Worm (Caenorhabditis elegans) whole organism, early embryonic: ENCODE measurements around the gene K07H8.8.

Experiments used
- B0310.2 ChIP-seq: sonication (generic microtip); optimal IDR thresholded peaks from 2 replicates; lab custom pipeline; 2016; ENCODE audit warnings: mild to moderate bottlenecking, missing genetic modification characterization, missing compliant biosample characterization
- F13C5.2 ChIP-seq: sonication (generic microtip); optimal IDR thresholded peaks from 2 replicates; lab custom pipeline; 2017; ENCODE audit warnings: mild to moderate bottlenecking, missing genetic modification characterization, inconsistent platforms, missing compliant biosample characterization
- aly-1 ChIP-seq: sonication (generic microtip); optimal IDR thresholded peaks from 2 replicates; lab custom pipeline; 2016; ENCODE audit warnings: missing genetic modification characterization, missing compliant biosample characterization
- ama-1 ChIP-seq: fragments of 150-350 bp; optimal IDR thresholded peaks from 2 replicates; lab custom pipeline; 2014
- ceh-13 ChIP-seq: fragments of 200-800 bp; sonication (Bioruptor generic); optimal IDR thresholded peaks from 2 replicates; lab custom pipeline; 2018; ENCODE audit warnings: mild to moderate bottlenecking, missing genetic modification characterization, missing compliant biosample characterization
- ceh-36 ChIP-seq: sonication (generic microtip); optimal IDR thresholded peaks from 2 replicates; lab custom pipeline; 2016; ENCODE audit warnings: missing genetic modification characterization, inconsistent platforms, missing compliant biosample characterization
- ets-7 ChIP-seq: sonication (generic microtip); optimal IDR thresholded peaks from 2 replicates; lab custom pipeline; 2016; ENCODE audit warnings: missing genotype, missing genetic modification characterization, missing compliant biosample characterization
- flt-1 ChIP-seq: fragments of 200-800 bp; sonication (Bioruptor generic); IDR thresholded peaks from 2 replicates; pipeline ENCODE4 v1.3.6; 2022; ENCODE audit warnings: missing genetic modification characterization, missing compliant biosample characterization
- hmbx-1 ChIP-seq: sonication (generic microtip); optimal IDR thresholded peaks from 2 replicates; lab custom pipeline; 2016; ENCODE audit warnings: mild to moderate bottlenecking, missing genetic modification characterization, missing compliant biosample characterization
- hmg-4 ChIP-seq: fragments of 200-800 bp; sonication (Bioruptor generic); optimal IDR thresholded peaks from 2 replicates; lab custom pipeline; 2018; ENCODE audit warnings: mild to moderate bottlenecking, missing genetic modification characterization, missing compliant biosample characterization
- hnd-1 ChIP-seq: sonication (generic microtip); optimal IDR thresholded peaks from 2 replicates; lab custom pipeline; 2016; ENCODE audit warnings: missing genetic modification characterization, missing compliant biosample characterization
- pes-1 ChIP-seq: fragments of 200-800 bp; sonication (Bioruptor generic); IDR thresholded peaks from 2 replicates; pipeline ENCODE4 v1.3.6; 2022; ENCODE audit warnings: missing genetic modification reagents, missing genetic modification characterization, missing compliant biosample characterization
- scrt-1 ChIP-seq: fragments of 200-800 bp; sonication (Bioruptor generic); IDR thresholded peaks from 2 replicates; pipeline ENCODE4 v1.3.6; 2022; ENCODE audit warnings: missing genetic modification characterization, missing compliant biosample characterization
- sea-1 ChIP-seq: fragments of 200-800 bp; sonication (Bioruptor generic); conservative IDR thresholded peaks from 2 replicates; pipeline ENCODE4 v1.3.6; 2022; ENCODE audit warnings: missing genetic modification characterization, missing compliant biosample characterization
- tbx-11 ChIP-seq: fragments of 200-800 bp; sonication (Bioruptor generic); IDR thresholded peaks from 2 replicates; pipeline ENCODE4 v1.3.6; 2022; ENCODE audit warnings: missing genetic modification characterization, missing compliant biosample characterization
- tbx-37 ChIP-seq: fragments of 200-800 bp; sonication (Bioruptor generic); conservative IDR thresholded peaks from 2 replicates; pipeline ENCODE4 v1.3.6; 2022; ENCODE audit warnings: missing genetic modification reagents, missing genetic modification characterization, missing compliant biosample characterization
- tra-4 ChIP-seq: sonication (generic microtip); optimal IDR thresholded peaks from 2 replicates; lab custom pipeline; 2017; ENCODE audit warnings: missing genetic modification characterization, missing compliant biosample characterization

The K07H8.8 gene

DNA sequence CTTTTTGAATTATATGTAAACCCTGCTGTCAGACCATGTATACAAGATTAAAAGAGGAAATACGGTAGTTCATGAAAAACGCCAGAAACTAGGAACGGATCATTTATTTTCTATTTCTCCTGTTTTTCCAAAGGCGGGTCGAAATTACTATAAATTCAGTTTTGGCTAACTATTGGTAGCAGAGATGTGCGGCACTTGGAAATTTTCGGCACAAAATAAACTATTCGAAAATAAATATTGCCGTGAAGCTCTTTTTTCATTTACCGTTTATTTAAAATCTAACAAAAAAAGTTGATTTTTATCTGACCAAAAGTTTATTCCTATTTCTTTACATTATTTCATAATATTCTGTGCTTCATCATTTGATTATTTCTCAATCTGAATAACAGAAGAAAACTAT lies 24.1 kb downstream of the K07H8.8 start, which contains the start of gene T09A12.1:
TSS of gene T09A12.1 (plus strand) at position 301 of the 400 bp plus-strand sequence.
- TF ChIP-seq scrt-1 (GFP tag; lab: Robert Waterston, UW) (no peak), ceh-36 (tag; lab: Kevin White, UChicago) (no peak), F13C5.2 (tag; lab: Kevin White, UChicago) (no peak), ets-7 (no peak), tbx-11 (GFP tag; lab: Robert Waterston, UW) (no peak), ama-1 (no peak), flt-1 (GFP tag; lab: Robert Waterston, UW) (no peak), hmbx-1 (tag; lab: Kevin White, UChicago) (no peak), hnd-1 (tag; lab: Kevin White, UChicago) (no peak), tbx-37 (no peak), aly-1 (tag; lab: Kevin White, UChicago) (no peak), sea-1 (no peak), hmg-4 (GFP tag; lab: Kevin White, UChicago) (no peak), pes-1 (no peak), ceh-13 (GFP tag; lab: Kevin White, UChicago) (no peak), tra-4 (tag; lab: Kevin White, UChicago) (no peak)

DNA sequence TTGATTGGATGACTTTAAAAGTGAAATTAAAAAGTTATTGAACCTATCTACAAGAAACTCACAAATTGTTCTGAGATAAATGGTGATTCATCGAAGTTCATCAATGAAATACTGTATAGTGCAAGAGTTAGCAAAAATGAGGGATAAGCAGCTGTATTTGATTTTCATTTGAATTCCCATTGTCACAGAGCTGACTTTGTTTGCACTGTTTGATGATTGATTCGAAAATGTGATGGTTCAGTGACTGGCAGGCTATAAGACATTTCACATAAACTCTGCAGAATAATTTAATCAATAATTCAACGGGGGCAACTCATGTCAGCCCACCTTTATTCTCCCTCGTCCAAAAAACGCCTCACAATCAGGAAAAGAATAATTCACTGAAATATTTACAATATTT lies 24.6 kb downstream of the K07H8.8 start, which contains the start of gene T09A12.8:
TSS of gene T09A12.8 (minus strand) at position 101 of the 400 bp plus-strand sequence.
- TF ChIP-seq ets-7 (no peak), aly-1 (tag; lab: Kevin White, UChicago) (no peak), hmg-4 (GFP tag; lab: Kevin White, UChicago) (no peak), ceh-36 (tag; lab: Kevin White, UChicago) (no peak), tbx-11 (GFP tag; lab: Robert Waterston, UW) (no peak), B0310.2 (tag; lab: Kevin White, UChicago) (no peak), scrt-1 (GFP tag; lab: Robert Waterston, UW) (no peak)

DNA sequence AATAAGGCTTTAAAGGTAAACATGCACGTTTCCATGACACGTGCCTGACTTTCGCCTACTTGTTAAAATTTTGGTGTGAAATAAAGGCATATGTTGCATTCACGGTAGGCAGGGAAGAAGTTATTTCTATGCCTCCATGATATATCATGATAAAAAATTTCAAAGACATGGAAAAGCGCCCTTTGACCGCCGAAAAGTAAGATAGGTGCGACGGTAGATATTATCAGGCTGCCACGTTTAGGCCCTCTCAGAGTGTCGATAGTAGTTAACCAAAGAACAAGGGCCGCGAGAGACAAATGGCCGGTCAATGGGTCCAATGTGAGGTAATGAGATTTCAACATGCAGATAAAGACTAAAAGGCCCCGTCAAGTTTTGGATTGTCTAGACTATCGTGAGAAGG lies 25.0 kb downstream of the K07H8.8 start:
- TF ChIP-seq tbx-11 (GFP tag; lab: Robert Waterston, UW) (no peak), flt-1 (GFP tag; lab: Robert Waterston, UW) (no peak), ceh-36 (tag; lab: Kevin White, UChicago) (no peak), aly-1 (tag; lab: Kevin White, UChicago) (no peak), ama-1 (no peak), hmbx-1 (tag; lab: Kevin White, UChicago) (no peak)

DNA sequence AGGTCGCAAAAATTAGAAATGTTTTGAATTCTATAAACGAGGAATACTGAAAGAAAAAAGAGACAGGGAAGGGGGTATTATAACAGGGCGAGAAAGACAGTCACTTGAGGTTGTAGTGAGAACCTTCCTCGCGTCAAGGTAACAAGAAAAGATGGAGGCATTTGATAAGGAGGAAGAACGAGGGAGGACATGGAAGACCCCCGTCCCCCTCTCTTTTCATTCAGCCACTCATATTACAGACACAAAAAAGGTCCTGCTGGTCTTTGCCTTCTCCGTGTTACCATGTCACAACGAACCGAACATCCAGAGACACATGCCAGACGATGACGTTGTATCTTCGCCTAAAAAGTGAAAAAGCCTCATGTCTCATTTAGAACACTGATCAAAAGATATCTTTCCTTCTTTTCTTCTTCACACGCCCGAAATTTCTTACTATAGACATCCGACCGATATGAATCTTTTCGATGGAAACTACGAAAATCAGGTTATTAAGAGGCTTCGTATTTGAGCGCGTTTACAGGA lies 26.8 kb downstream of the K07H8.8 start:
- no peak for TF ChIP-seq hmbx-1 (tag; lab: Kevin White, UChicago)
- no peak for TF ChIP-seq ceh-36 (tag; lab: Kevin White, UChicago)
- TF ChIP-seq aly-1 (tag; lab: Kevin White, UChicago): no peak
- TF ChIP-seq hmg-4 (GFP tag; lab: Kevin White, UChicago): no peak

DNA sequence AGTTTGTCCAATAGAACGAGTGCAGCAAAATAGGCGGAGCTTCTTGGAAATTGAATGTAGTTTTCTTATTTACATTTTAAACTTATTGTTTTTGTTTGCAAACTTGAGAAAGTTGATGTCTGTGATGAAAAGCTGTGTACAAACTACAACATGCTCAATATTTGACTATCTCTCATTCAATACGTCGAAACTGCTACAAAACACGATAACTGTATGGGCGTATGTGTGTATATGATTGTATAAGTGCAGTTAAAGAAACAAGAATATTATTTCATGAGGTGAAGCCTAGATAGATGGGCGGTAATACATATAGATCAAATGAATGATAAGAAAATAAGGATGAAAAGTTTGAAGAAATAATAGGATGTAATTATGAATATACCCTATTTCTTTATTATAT lies 28.6 kb downstream of the K07H8.8 start:
- TF ChIP-seq flt-1 (GFP tag; lab: Robert Waterston, UW) (no peak), ceh-36 (tag; lab: Kevin White, UChicago) (no peak), hmbx-1 (tag; lab: Kevin White, UChicago) (no peak), ceh-13 (GFP tag; lab: Kevin White, UChicago) (no peak), tbx-11 (GFP tag; lab: Robert Waterston, UW) (no peak)

DNA sequence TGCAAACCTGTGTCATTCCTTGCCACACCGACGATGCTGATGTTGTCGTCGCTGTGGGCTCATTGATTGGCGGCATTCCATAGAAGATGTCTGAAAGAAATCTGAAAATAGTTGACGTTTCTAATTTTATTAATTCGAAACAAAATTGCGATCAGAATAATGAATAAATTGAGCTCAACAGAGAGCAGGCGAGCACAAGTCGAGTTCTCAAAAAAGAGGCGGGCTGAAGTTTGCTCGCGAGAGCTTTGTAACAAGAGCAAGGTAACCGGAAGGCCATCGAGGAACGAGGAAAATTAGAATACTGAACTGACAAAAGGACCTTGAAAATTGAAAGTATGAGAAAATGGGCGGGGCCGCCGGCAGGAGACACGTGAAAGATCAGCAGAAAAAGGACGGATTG lies 31.7 kb downstream of the K07H8.8 start, which contains the start of gene nhr-66:
TSS of gene nhr-66 (minus strand) at position 101 of the 400 bp plus-strand sequence.
- TF ChIP-seq aly-1 (tag; lab: Kevin White, UChicago): no peak
- TF ChIP-seq pes-1: no peak
- no peak for TF ChIP-seq tbx-11 (GFP tag; lab: Robert Waterston, UW)
- TF ChIP-seq hnd-1 (tag; lab: Kevin White, UChicago): no peak
- no peak for TF ChIP-seq F13C5.2 (tag; lab: Kevin White, UChicago)
- TF ChIP-seq tra-4 (tag; lab: Kevin White, UChicago): no peak
- no peak for TF ChIP-seq ceh-36 (tag; lab: Kevin White, UChicago)
- no peak for TF ChIP-seq hmbx-1 (tag; lab: Kevin White, UChicago)
- TF ChIP-seq tbx-37: no peak
- TF ChIP-seq ets-7: no peak
- no peak for TF ChIP-seq ama-1
- TF ChIP-seq B0310.2 (tag; lab: Kevin White, UChicago): no peak
- TF ChIP-seq flt-1 (GFP tag; lab: Robert Waterston, UW): no peak
- TF ChIP-seq hmg-4 (GFP tag; lab: Kevin White, UChicago): no peak
- TF ChIP-seq scrt-1 (GFP tag; lab: Robert Waterston, UW): no peak

DNA sequence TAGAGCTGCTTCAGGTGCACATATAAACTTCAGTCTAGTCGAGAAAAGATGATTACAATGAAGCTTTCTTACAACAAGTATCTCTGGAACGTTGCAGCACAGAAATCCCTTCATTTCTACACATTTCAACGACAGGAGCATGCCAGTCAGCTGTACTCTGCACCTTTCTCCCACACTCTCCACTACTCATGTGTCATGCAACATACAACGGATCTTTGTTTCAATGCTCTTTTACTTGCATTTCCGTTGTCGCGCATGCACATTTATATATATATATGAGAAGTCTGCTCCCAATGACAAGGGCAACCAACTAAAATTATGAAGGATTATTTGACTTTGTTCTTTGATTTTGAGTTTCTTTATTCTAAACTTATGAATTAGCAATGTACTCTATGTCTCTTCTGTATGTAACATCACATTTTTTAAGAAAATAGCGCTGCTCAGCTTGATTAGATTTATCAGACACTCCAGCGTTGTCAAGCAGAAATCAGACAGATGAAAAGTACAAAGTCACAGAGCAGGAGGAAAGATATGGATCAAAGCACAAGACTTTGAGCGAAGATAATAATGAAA lies 33.0 kb downstream of the K07H8.8 start:
- TF ChIP-seq tra-4 (tag; lab: Kevin White, UChicago) (no peak), hmbx-1 (tag; lab: Kevin White, UChicago) (no peak), B0310.2 (tag; lab: Kevin White, UChicago) (no peak)

DNA sequence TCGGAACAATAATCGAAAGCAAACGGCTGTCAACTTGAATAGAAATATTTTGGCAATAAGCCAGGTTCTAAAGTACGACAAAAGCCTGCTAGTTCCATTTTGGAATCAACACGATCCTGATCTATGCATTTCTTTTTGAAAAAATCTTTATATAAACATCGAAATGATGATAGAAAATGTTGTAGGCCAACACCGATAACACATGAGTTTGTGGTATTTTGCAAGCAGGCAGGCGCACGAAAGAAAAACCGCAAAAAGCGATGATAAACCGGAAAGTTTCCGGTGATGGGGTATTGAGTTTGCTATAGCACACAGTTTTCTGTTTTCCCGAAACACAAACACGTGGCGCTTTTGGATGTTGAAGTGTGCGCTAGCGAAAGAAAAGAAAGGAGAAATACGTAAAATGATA lies 34.1 kb downstream of the K07H8.8 start:
- TF ChIP-seq ets-7: no peak
- no peak for TF ChIP-seq ceh-13 (GFP tag; lab: Kevin White, UChicago)
- no peak for TF ChIP-seq pes-1
- no peak for TF ChIP-seq hmbx-1 (tag; lab: Kevin White, UChicago)
- no peak for TF ChIP-seq scrt-1 (GFP tag; lab: Robert Waterston, UW)
- TF ChIP-seq aly-1 (tag; lab: Kevin White, UChicago): no peak
- TF ChIP-seq hnd-1 (tag; lab: Kevin White, UChicago): no peak
- no peak for TF ChIP-seq tbx-11 (GFP tag; lab: Robert Waterston, UW)
- no peak for TF ChIP-seq tbx-37
- no peak for TF ChIP-seq hmg-4 (GFP tag; lab: Kevin White, UChicago)
- no peak for TF ChIP-seq F13C5.2 (tag; lab: Kevin White, UChicago)
- TF ChIP-seq sea-1: no peak
- TF ChIP-seq ceh-36 (tag; lab: Kevin White, UChicago): no peak
- no peak for TF ChIP-seq ama-1
- TF ChIP-seq B0310.2 (tag; lab: Kevin White, UChicago): no peak
- TF ChIP-seq tra-4 (tag; lab: Kevin White, UChicago): no peak
- TF ChIP-seq flt-1 (GFP tag; lab: Robert Waterston, UW): no peak
